Worm (Caenorhabditis elegans): Measurements from ENCODE around the gene C05D9.4.

C05D9.4 gene

DNA sequence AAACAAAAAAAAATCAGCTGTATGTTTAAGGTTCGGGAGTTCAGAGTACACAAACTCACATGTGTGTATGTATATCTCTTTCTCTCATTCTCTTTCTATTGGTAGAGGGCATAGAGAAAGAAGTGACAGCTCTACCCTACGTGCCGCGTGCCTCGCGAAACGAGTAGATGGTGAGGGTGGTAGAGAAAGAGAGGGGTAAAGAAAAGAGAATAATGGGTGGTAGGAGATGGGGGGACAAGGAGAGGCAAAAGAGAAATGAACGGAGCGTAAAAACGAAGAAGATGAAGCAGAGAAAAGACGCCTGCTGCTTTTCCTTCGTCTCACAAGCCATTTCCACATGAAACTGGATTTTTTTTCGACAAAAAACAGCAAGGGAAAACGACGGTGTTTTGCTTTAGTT, 14.7 kb upstream of the C05D9.4 start (continued):
- peak; percentile 63 for TF ChIP-seq ama-1 (optimal IDR thresholded peaks at IDR 0.05)
- no peak for TF ChIP-seq dmd-9 (GFP tag; IDR thresholded peaks at IDR 0.05)
- peak; percentile 65 for TF ChIP-seq gei-8 (GFP tag; optimal IDR thresholded peaks at IDR 0.05)
- TF ChIP-seq unc-62 (GFP tag; optimal IDR thresholded peaks at IDR 0.05 in 1 of 2), result peak; percentile 26 to 100
- TF ChIP-seq unc-62 (tag; optimal IDR thresholded peaks at IDR 0.05), result no peak
- TF ChIP-seq madf-9 (GFP tag; conservative IDR thresholded peaks at IDR 0.05), result peak; percentile 62; the same call in 1 of the 2 replicates
- peak; percentile 60 for TF ChIP-seq spr-3 (GFP tag; optimal IDR thresholded peaks at IDR 0.05)
- TF ChIP-seq attf-4 (tag; optimal IDR thresholded peaks at IDR 0.05), result no peak
- peak; percentile 95 for TF ChIP-seq nhr-28 (tag; optimal IDR thresholded peaks at IDR 0.05)
- TF ChIP-seq lir-3 (tag; optimal IDR thresholded peaks at IDR 0.05), result peak; percentile 2
- peak; percentile 75 for TF ChIP-seq zip-2 (tag; optimal IDR thresholded peaks at IDR 0.05)
- no peak for TF ChIP-seq Y5F2A.4 (GFP tag; optimal IDR thresholded peaks at IDR 0.05)
- TF ChIP-seq nhr-102 (tag; optimal IDR thresholded peaks at IDR 0.05), result peak; percentile 79
- TF ChIP-seq ceh-62 (tag; optimal IDR thresholded peaks at IDR 0.05), result no peak
- peak; percentile 46 for TF ChIP-seq nhr-25 (tag; optimal IDR thresholded peaks at IDR 0.05; ENCODE audit: borderline replicate concordance, insufficient read depth)
- TF ChIP-seq ceh-32 (tag; optimal IDR thresholded peaks at IDR 0.05; ENCODE audit: poor library complexity), result no peak
- TF ChIP-seq tag-97 (GFP tag; IDR thresholded peaks at IDR 0.05), result no peak
- no peak for TF ChIP-seq ZK337.2 (GFP tag; IDR thresholded peaks at IDR 0.05)
- TF ChIP-seq mep-1 (tag; optimal IDR thresholded peaks at IDR 0.05), result peak; percentile 97
- peak; percentile 97 for TF ChIP-seq hmg-1.1 (GFP tag; IDR thresholded peaks at IDR 0.05)
- TF ChIP-seq nhr-111 (GFP tag; optimal IDR thresholded peaks at IDR 0.05), result no peak
- TF ChIP-seq ctbp-1 (GFP tag; IDR thresholded peaks at IDR 0.05), result peak; percentile 95
- no peak for TF ChIP-seq F26F4.8 (GFP tag; conservative IDR thresholded peaks at IDR 0.05)
- peak; percentile 98 for TF ChIP-seq aha-1 (tag)
- peak; percentile 97 for TF ChIP-seq dmd-6 (GFP tag; IDR thresholded peaks at IDR 0.05)
- TF ChIP-seq lin-15B (tag; optimal IDR thresholded peaks at IDR 0.05), result no peak
- TF ChIP-seq unc-39 (tag; optimal IDR thresholded peaks at IDR 0.05), result no peak
- TF ChIP-seq F49E8.2 (tag; optimal IDR thresholded peaks at IDR 0.05; ENCODE audit: borderline replicate concordance), result no peak
- TF ChIP-seq sdz-12 (GFP tag; optimal IDR thresholded peaks at IDR 0.05), result no peak
- TF ChIP-seq lin-29 (GFP tag; IDR thresholded peaks at IDR 0.05), result 0 out of 2 replicates have a peak, but pooled peaks have one; percentile 29
- TF ChIP-seq lin-38 (GFP tag; IDR thresholded peaks at IDR 0.05), result peak; percentile 67
- peak; percentile 95 for TF ChIP-seq ceh-20 (GFP tag; IDR thresholded peaks at IDR 0.05)
- peak; percentile 87 for TF ChIP-seq pha-4 (GFP tag; IDR thresholded peaks at IDR 0.05)
- peak; percentile 99 for TF ChIP-seq pha-4 (tag; optimal IDR thresholded peaks at IDR 0.05)
- no peak for TF ChIP-seq zag-1 (tag; optimal IDR thresholded peaks at IDR 0.05)
- no peak for TF ChIP-seq daf-8 (GFP tag; IDR thresholded peaks at IDR 0.05)
- peak; percentile 26; the same call in 1 of the 2 replicates for TF ChIP-seq Y105C5A.15 (GFP tag; IDR thresholded peaks at IDR 0.05)
- TF ChIP-seq nhr-11 (tag; optimal IDR thresholded peaks at IDR 0.05), result peak; percentile 97
- TF ChIP-seq dpl-1 (GFP tag; optimal IDR thresholded peaks at IDR 0.05), result peak; percentile 46
- TF ChIP-seq egl-27 (tag; optimal IDR thresholded peaks at IDR 0.05), result no peak
- no peak for TF ChIP-seq fos-1 (tag; optimal IDR thresholded peaks at IDR 0.05)
- no peak for TF ChIP-seq Y75B8A.6 (GFP tag; IDR thresholded peaks at IDR 0.05)
- peak; percentile 97 for TF ChIP-seq mxl-3 (GFP tag; optimal IDR thresholded peaks at IDR 0.05)
- peak; percentile 95 for TF ChIP-seq nhr-77 (tag; optimal IDR thresholded peaks at IDR 0.05)
- no peak for TF ChIP-seq nhr-237 (tag; optimal IDR thresholded peaks at IDR 0.05)
- peak; percentile 69 to 90 for TF ChIP-seq daf-16 (GFP tag; optimal IDR thresholded peaks at IDR 0.05)
- peak; percentile 96 for TF ChIP-seq daf-16 (tag; optimal IDR thresholded peaks at IDR 0.05)
- TF ChIP-seq rbr-2 (tag; optimal IDR thresholded peaks at IDR 0.05), result peak; percentile 94
- no peak for TF ChIP-seq ces-1 (GFP tag; optimal IDR thresholded peaks at IDR 0.05)
- TF ChIP-seq egl-43 (GFP tag; IDR thresholded peaks at IDR 0.05), result peak; percentile 87
- TF ChIP-seq php-3 (GFP tag; IDR thresholded peaks at IDR 0.05), result peak; percentile 75
- peak; percentile 38 for TF ChIP-seq zfp-2 (tag; optimal IDR thresholded peaks at IDR 0.05)
- peak; percentile 40 for TF ChIP-seq ceh-28 (tag; optimal IDR thresholded peaks at IDR 0.05)

Measured in whole organism, L4 larva.